Worm (Caenorhabditis elegans) whole organism, L4/young adult: Measurements from ENCODE around the gene C05C10.2.

ENCODE experiments used
- W03F9.2 ChIP-seq: fragments of 150-350 bp; optimal IDR thresholded peaks from 2 replicates; lab custom pipeline; 2014; ENCODE audit warnings: missing biosample characterization, missing genetic modification characterization
- dao-5 ChIP-seq: sonication (generic microtip); optimal IDR thresholded peaks from 2 replicates; lab custom pipeline; 2016; ENCODE audit warnings: missing genotype, missing genetic modification characterization, moderate library complexity, missing compliant biosample characterization
- him-1 ChIP-seq: sonication (generic microtip); optimal IDR thresholded peaks from 2 replicates; lab custom pipeline; 2016; ENCODE audit warnings: missing genotype, missing genetic modification reagents, missing genetic modification characterization, missing compliant biosample characterization

DNA sequence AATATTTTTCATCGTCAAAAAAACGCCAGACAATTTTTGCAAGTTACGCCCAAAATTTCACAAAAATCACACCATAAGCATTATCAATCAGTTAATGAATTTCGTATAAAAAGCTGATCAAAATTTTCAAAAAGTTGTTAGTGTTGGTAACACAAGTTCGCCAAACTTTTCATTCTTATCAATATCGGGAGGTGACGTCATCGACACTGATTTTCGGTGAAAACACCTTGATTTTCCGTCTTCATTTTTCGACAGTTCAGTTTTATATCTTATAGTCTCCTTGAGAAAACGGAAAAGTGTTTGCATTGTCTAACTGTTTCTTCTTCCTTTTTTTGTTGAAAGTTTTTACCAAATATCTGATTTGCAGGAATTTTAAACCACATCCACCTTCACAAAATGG lies 41.2 kb upstream of the C05C10.2 start, which contains the start of gene C08H9.15:
- TF ChIP-seq dao-5 (tag; lab: Kevin White, UChicago): no peak
- no peak for TF ChIP-seq him-1 (tag; lab: Kevin White, UChicago)
- no peak for TF ChIP-seq W03F9.2 (tag; lab: Kevin White, UChicago)
